Fruit fly (Drosophila melanogaster): ENCODE measurements around the gene CG14957.
A peak's percentile ranks its signal among the peaks of the same experiment; 100 is the strongest.

CG14957 gene

DNA sequence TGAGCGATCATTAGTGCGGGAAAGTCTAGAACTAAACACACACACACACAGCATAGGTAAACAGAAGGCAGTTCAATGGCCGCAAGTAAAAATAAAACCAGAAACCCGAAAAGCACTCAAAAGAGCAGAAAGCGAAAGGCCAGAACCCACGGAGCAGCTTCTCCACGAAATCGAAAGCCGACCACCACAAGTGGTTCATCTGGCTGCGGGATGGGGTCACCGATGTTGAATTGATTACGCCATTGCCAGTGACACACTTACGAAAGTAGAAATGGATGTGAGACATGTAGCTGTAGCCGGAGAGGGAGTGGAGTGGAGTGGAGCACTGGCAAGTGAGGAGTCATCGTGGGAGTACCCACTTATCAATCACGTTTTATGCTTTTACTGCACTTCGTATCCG lies 46.0 kb upstream of the CG14957 start (continued):
- TF ChIP-seq Blimp-1 (GFP tag; optimal IDR thresholded peaks at IDR 0.05) = peak; percentile 100
- no peak for TF ChIP-seq pho (GFP tag; optimal IDR thresholded peaks at IDR 0.05)
- TF ChIP-seq CG15696 (tag; optimal IDR thresholded peaks at IDR 0.05) = no peak
- no peak for TF ChIP-seq ci (GFP tag; IDR thresholded peaks at IDR 0.05)
- TF ChIP-seq CG4424 (GFP tag; optimal IDR thresholded peaks at IDR 0.05) = no peak
- no peak for TF ChIP-seq Mrtf (GFP tag; IDR thresholded peaks at IDR 0.05)
- peak; percentile 8 for TF ChIP-seq Asciz (GFP tag; optimal IDR thresholded peaks at IDR 0.05)
- TF ChIP-seq dmrt99B (tag; optimal IDR thresholded peaks at IDR 0.05) = no peak
- TF ChIP-seq bcd (GFP tag; optimal IDR thresholded peaks at IDR 0.05) = no peak
- no peak for TF ChIP-seq Dbx (GFP tag; IDR thresholded peaks at IDR 0.05)
- no peak for TF ChIP-seq CG2116 (GFP tag; optimal IDR thresholded peaks at IDR 0.05)
- no peak for TF ChIP-seq Camta (GFP tag; optimal IDR thresholded peaks at IDR 0.05)
- peak; percentile 64 for TF ChIP-seq CG6254 (GFP tag; optimal IDR thresholded peaks at IDR 0.05)
- TF ChIP-seq da (GFP tag; optimal IDR thresholded peaks at IDR 0.05) = no peak
- TF ChIP-seq CG2120 (GFP tag; optimal IDR thresholded peaks at IDR 0.05) = no peak
- peak; percentile 87 for TF ChIP-seq kni (GFP tag; optimal IDR thresholded peaks at IDR 0.05)
- no peak for TF ChIP-seq CG32532 (GFP tag; IDR thresholded peaks at IDR 0.05)
- peak; percentile 9; the same call in 1 of the 3 replicates for TF ChIP-seq zfh1 (GFP tag; IDR thresholded peaks at IDR 0.05)
- no peak for TF ChIP-seq CG10959 (GFP tag; IDR thresholded peaks at IDR 0.05)
- TF ChIP-seq MESR4 (GFP tag; optimal IDR thresholded peaks at IDR 0.05) = no peak
- peak; percentile 30 for TF ChIP-seq CG2875 (GFP tag; optimal IDR thresholded peaks at IDR 0.05)
- no peak for TF ChIP-seq pzg (GFP tag; optimal IDR thresholded peaks at IDR 0.05)
- TF ChIP-seq CG15073 (GFP tag; optimal IDR thresholded peaks at IDR 0.05) = no peak
- TF ChIP-seq Hr78 (GFP tag; optimal IDR thresholded peaks at IDR 0.05) = peak in 1 of 2 experiments; percentile 88
- no peak for TF ChIP-seq tap (tag; optimal IDR thresholded peaks at IDR 0.05)
- TF ChIP-seq CG8388 (GFP tag; optimal IDR thresholded peaks at IDR 0.05) = no peak
- no peak for TF ChIP-seq CG13775 (GFP tag; optimal IDR thresholded peaks at IDR 0.05)
- no peak for TF ChIP-seq Ssrp (tag; optimal IDR thresholded peaks at IDR 0.05)
- TF ChIP-seq gcm (GFP tag; optimal IDR thresholded peaks at IDR 0.05) = peak; percentile 64
- no peak for TF ChIP-seq Ada2b (GFP tag; IDR thresholded peaks at IDR 0.05)
- peak; percentile 53; the same call in 1 of the 2 replicates for TF ChIP-seq crol (GFP tag; IDR thresholded peaks at IDR 0.05)
- no peak for TF ChIP-seq CG11093 (GFP tag; IDR thresholded peaks at IDR 0.05)
- TF ChIP-seq E2f1 (GFP tag; IDR thresholded peaks at IDR 0.05) = no peak
- no peak for TF ChIP-seq Ets97D (GFP tag; optimal IDR thresholded peaks at IDR 0.05)
- TF ChIP-seq al (GFP tag; IDR thresholded peaks at IDR 0.05) = no peak
- TF ChIP-seq CG2712 (tag; optimal IDR thresholded peaks at IDR 0.05) = peak; percentile 34
- peak; percentile 35 for TF ChIP-seq fd64A (GFP tag; optimal IDR thresholded peaks at IDR 0.05)
- TF ChIP-seq caup (GFP tag; optimal IDR thresholded peaks at IDR 0.05; ENCODE audit: severe bottlenecking) = no peak
- TF ChIP-seq CG3163 (GFP tag; optimal IDR thresholded peaks at IDR 0.05) = no peak
- no peak for TF ChIP-seq Dip3 (GFP tag; optimal IDR thresholded peaks at IDR 0.05)
- TF ChIP-seq sc (optimal IDR thresholded peaks at IDR 0.05) = no peak
- no peak for TF ChIP-seq sc (GFP tag; optimal IDR thresholded peaks at IDR 0.05)
- TF ChIP-seq YL-1 (GFP tag; optimal IDR thresholded peaks at IDR 0.05) = no peak
- TF ChIP-seq CG31388 (GFP tag; optimal IDR thresholded peaks at IDR 0.05) = no peak
- no peak for TF ChIP-seq wek (GFP tag; optimal IDR thresholded peaks at IDR 0.05)
- TF ChIP-seq CG7928 (GFP tag; optimal IDR thresholded peaks at IDR 0.05) = no peak
- no peak for TF ChIP-seq Ets65A (GFP tag)
- no peak for TF ChIP-seq eyg (GFP tag; optimal IDR thresholded peaks at IDR 0.05)
- no peak for TF ChIP-seq h (optimal IDR thresholded peaks at IDR 0.05)
- TF ChIP-seq CG11723 (GFP tag; optimal IDR thresholded peaks at IDR 0.05) = no peak
- TF ChIP-seq jing (GFP tag; optimal IDR thresholded peaks at IDR 0.05) = no peak
- no peak for TF ChIP-seq Atf3 (GFP tag; optimal IDR thresholded peaks at IDR 0.05)

All from whole organism, embryonic.